Worm (Caenorhabditis elegans): Measurements from ENCODE around the gene copg-1.

Gene copg-1

ce11 chrIV:10151439-10151997, at the start of gene copg-1:
Gene copg-1 (plus strand): TSS chrIV:10151947.
- no peak for TF ChIP-seq ceh-22 (tag; optimal IDR thresholded peaks at IDR 0.05)
- TF ChIP-seq sox-4 (tag; optimal IDR thresholded peaks at IDR 0.05): no peak
- TF ChIP-seq che-1 (tag; optimal IDR thresholded peaks at IDR 0.05): no peak
- TF ChIP-seq unc-42 (tag; optimal IDR thresholded peaks at IDR 0.05): peak; percentile 84
- TF ChIP-seq nfya-1 (tag; optimal IDR thresholded peaks at IDR 0.05): peak; percentile 28

ce11 chrIV:10110417-10110816, 41.3 kb upstream of the copg-1 start, which contains the start of gene egl-38:
Gene egl-38 (minus strand): TSS chrIV:10110517.
- no peak for TF ChIP-seq fkh-10 (GFP tag; optimal IDR thresholded peaks at IDR 0.05)
- no peak for TF ChIP-seq sdc-2 (tag; optimal IDR thresholded peaks at IDR 0.05)
- no peak for TF ChIP-seq madf-2 (tag; optimal IDR thresholded peaks at IDR 0.05)
- no peak for TF ChIP-seq ceh-45 (GFP tag; IDR thresholded peaks at IDR 0.05)
- TF ChIP-seq syd-9 (tag; optimal IDR thresholded peaks at IDR 0.05): no peak
- no peak for TF ChIP-seq hlh-13 (GFP tag; optimal IDR thresholded peaks at IDR 0.05)
- no peak for TF ChIP-seq lim-6 (tag; optimal IDR thresholded peaks at IDR 0.05)
- no peak for TF ChIP-seq pha-2 (tag; optimal IDR thresholded peaks at IDR 0.05)

ce11 chrIV:10110870-10111269, 40.9 kb upstream of the copg-1 start:
- TF ChIP-seq K02D7.2 (tag; optimal IDR thresholded peaks at IDR 0.05): no peak
- no peak for TF ChIP-seq fkh-10 (GFP tag; optimal IDR thresholded peaks at IDR 0.05)
- no peak for TF ChIP-seq ceh-18 (tag; optimal IDR thresholded peaks at IDR 0.05)
- no peak for TF ChIP-seq fkh-6 (tag; optimal IDR thresholded peaks at IDR 0.05)

- TF ChIP-seq T23F11.4 (GFP tag; optimal IDR thresholded peaks at IDR 0.05) (no peak), ceh-30 (tag; optimal IDR thresholded peaks at IDR 0.05) (no peak), F13H6.1 (tag; optimal IDR thresholded peaks at IDR 0.05) (no peak), mec-3 (tag; optimal IDR thresholded peaks at IDR 0.05; ENCODE audit: borderline replicate concordance) (no peak), lim-6 (tag; optimal IDR thresholded peaks at IDR 0.05) (no peak), ceh-48 (tag; optimal IDR thresholded peaks at IDR 0.05) (no peak), pha-4 (tag; optimal IDR thresholded peaks at IDR 0.05) (no peak)
Observed at ce11 chrIV:10111441-10111840, 40.3 kb upstream of the copg-1 start, which contains the start of gene spch-1. Gene spch-1 (minus strand): TSS chrIV:10111541.

- TF ChIP-seq unc-86 (tag; optimal IDR thresholded peaks at IDR 0.05): no peak
- no peak for TF ChIP-seq madf-2 (tag; optimal IDR thresholded peaks at IDR 0.05)
- TF ChIP-seq ceh-34 (tag; optimal IDR thresholded peaks at IDR 0.05): no peak
- TF ChIP-seq ztf-16 (tag; optimal IDR thresholded peaks at IDR 0.05): no peak
- no peak for TF ChIP-seq C08G9.2 (tag; optimal IDR thresholded peaks at IDR 0.05)
- no peak for TF ChIP-seq pha-4 (tag; optimal IDR thresholded peaks at IDR 0.05)
- TF ChIP-seq hlh-6 (tag; optimal IDR thresholded peaks at IDR 0.05): no peak
- no peak for TF ChIP-seq F13H6.1 (tag; optimal IDR thresholded peaks at IDR 0.05)
Observed at ce11 chrIV:10112570-10112969, 39.2 kb upstream of the copg-1 start, which contains the start of gene nsph-3.2. Gene nsph-3.2 (plus strand): TSS chrIV:10112870.

- TF ChIP-seq sox-2 (GFP tag; IDR thresholded peaks at IDR 0.05) (no peak), K09A11.1 (tag; optimal IDR thresholded peaks at IDR 0.05; ENCODE audit: insufficient read depth) (no peak), C38D4.7 (GFP tag; optimal IDR thresholded peaks at IDR 0.05) (no peak), lim-6 (tag; optimal IDR thresholded peaks at IDR 0.05) (no peak), ceh-19 (GFP tag; optimal IDR thresholded peaks at IDR 0.05) (no peak), eyg-1 (tag; optimal IDR thresholded peaks at IDR 0.05) (no peak), odd-2 (tag; optimal IDR thresholded peaks at IDR 0.05) (no peak), ceh-48 (tag; optimal IDR thresholded peaks at IDR 0.05) (no peak), tbx-7 (tag; optimal IDR thresholded peaks at IDR 0.05) (no peak)
Observed at ce11 chrIV:10115142-10115541, 36.6 kb upstream of the copg-1 start, which contains the start of gene C04G2.10. Gene C04G2.10 (plus strand): TSS chrIV:10115442.
